Worm (Caenorhabditis elegans) whole organism, late embryonic: Measurements from ENCODE around the gene sri-36.
"Not testable (repeated sequence)": the region's sequence is repeated elsewhere in the genome, so short reads cannot be mapped to it uniquely, and the experiment has no call there.

ENCODE experiments used
- F13H6.1 ChIP-seq: sonication (generic microtip); optimal IDR thresholded peaks from 2 replicates; lab custom pipeline; 2016; ENCODE audit warnings: missing genetic modification characterization, missing compliant biosample characterization
- K09A11.1 ChIP-seq: sonication (generic microtip); optimal IDR thresholded peaks from 2 replicates; lab custom pipeline; 2017; ENCODE audit warnings: antibody characterized with exemption, mild to moderate bottlenecking, missing genetic modification characterization, missing compliant biosample characterization; ENCODE audit not compliant: insufficient read depth
- ahr-1 ChIP-seq: sonication (generic microtip); optimal IDR thresholded peaks from 2 replicates; lab custom pipeline; 2016; ENCODE audit warnings: missing genetic modification characterization, missing compliant biosample characterization
- ceh-14 ChIP-seq: sonication (generic microtip); optimal IDR thresholded peaks from 2 replicates; lab custom pipeline; 2016; ENCODE audit warnings: missing genotype, missing genetic modification characterization, missing compliant biosample characterization
- ceh-2 ChIP-seq: sonication (generic microtip); optimal IDR thresholded peaks from 2 replicates; lab custom pipeline; 2016; ENCODE audit warnings: missing genotype, missing genetic modification characterization, missing compliant biosample characterization
- ceh-22 ChIP-seq: sonication (generic microtip); optimal IDR thresholded peaks from 2 replicates; lab custom pipeline; 2017; ENCODE audit warnings: missing biosample characterization, missing genetic modification characterization
- ceh-24 ChIP-seq: sonication (generic microtip); optimal IDR thresholded peaks from 2 replicates; lab custom pipeline; 2016; ENCODE audit warnings: mild to moderate bottlenecking, missing genetic modification characterization, missing compliant biosample characterization
- ceh-30 ChIP-seq: fragments of 150-350 bp; optimal IDR thresholded peaks from 2 replicates; lab custom pipeline; 2014; ENCODE audit warnings: missing biosample characterization, missing genetic modification characterization
- ceh-31 ChIP-seq: sonication (generic microtip); optimal IDR thresholded peaks from 2 replicates; lab custom pipeline; 2016; ENCODE audit warnings: missing genetic modification characterization, missing compliant biosample characterization
- ceh-34 ChIP-seq: sonication (generic microtip); optimal IDR thresholded peaks from 2 replicates; lab custom pipeline; 2016; ENCODE audit warnings: mild to moderate bottlenecking, missing genetic modification characterization, missing compliant biosample characterization
- ceh-48 ChIP-seq: sonication (generic microtip); optimal IDR thresholded peaks from 2 replicates; lab custom pipeline; 2016; ENCODE audit warnings: missing genetic modification characterization, inconsistent platforms, missing compliant biosample characterization
- ceh-6 ChIP-seq: fragments of 200-800 bp; sonication (Bioruptor generic); optimal IDR thresholded peaks from 2 replicates; lab custom pipeline; 2018; ENCODE audit warnings: mild to moderate bottlenecking, missing genetic modification characterization, missing compliant biosample characterization
- dve-1 ChIP-seq: sonication (generic microtip); optimal IDR thresholded peaks from 2 replicates; lab custom pipeline; 2017; ENCODE audit warnings: antibody characterized with exemption, mild to moderate bottlenecking, missing genetic modification characterization, missing compliant biosample characterization
- elt-2 ChIP-seq: sonication (generic microtip); optimal IDR thresholded peaks from 2 replicates; lab custom pipeline; 2016; ENCODE audit warnings: missing genetic modification reagents, missing genetic modification characterization, missing compliant biosample characterization
- ets-4 ChIP-seq: sonication (generic microtip); optimal IDR thresholded peaks from 2 replicates; lab custom pipeline; 2016; ENCODE audit warnings: missing genetic modification characterization, missing compliant biosample characterization
- eyg-1 ChIP-seq: sonication (generic microtip); optimal IDR thresholded peaks from 2 replicates; lab custom pipeline; 2016; ENCODE audit warnings: missing genotype, missing genetic modification characterization, missing compliant biosample characterization
- fax-1 ChIP-seq: sonication (generic microtip); optimal IDR thresholded peaks from 2 replicates; lab custom pipeline; 2016; ENCODE audit warnings: missing genotype, missing genetic modification characterization, missing compliant biosample characterization
- fkh-10 ChIP-seq: fragments of 150-350 bp; optimal IDR thresholded peaks from 2 replicates; lab custom pipeline; 2014; ENCODE audit warnings: missing biosample characterization, missing genetic modification reagents, missing genetic modification characterization
- hlh-30 ChIP-seq: sonication (generic microtip); optimal IDR thresholded peaks from 2 replicates; lab custom pipeline; 2017; ENCODE audit warnings: antibody characterized with exemption, missing genetic modification characterization, missing compliant biosample characterization; ENCODE audit not compliant: insufficient read depth
- hlh-8 ChIP-seq: sonication (generic microtip); optimal IDR thresholded peaks from 2 replicates; lab custom pipeline; 2016; ENCODE audit warnings: missing genotype, missing genetic modification characterization, missing compliant biosample characterization
- lim-6 ChIP-seq: sonication (generic microtip); optimal IDR thresholded peaks from 2 replicates; lab custom pipeline; 2016; ENCODE audit warnings: missing genetic modification characterization, missing compliant biosample characterization
- madf-2 ChIP-seq: sonication (generic microtip); optimal IDR thresholded peaks from 2 replicates; lab custom pipeline; 2017; ENCODE audit warnings: missing genetic modification characterization, missing compliant biosample characterization
- nfya-1 ChIP-seq: sonication (generic microtip); optimal IDR thresholded peaks from 2 replicates; lab custom pipeline; 2017; ENCODE audit warnings: missing genetic modification characterization, mild to moderate bottlenecking, missing compliant biosample characterization, antibody characterized with exemption, moderate library complexity
- nhr-11 ChIP-seq: fragments of 150-350 bp; optimal IDR thresholded peaks from 2 replicates; lab custom pipeline; 2014; ENCODE audit warnings: missing biosample characterization, missing genetic modification characterization
- nhr-232 ChIP-seq: sonication (generic microtip); optimal IDR thresholded peaks from 2 replicates; lab custom pipeline; 2016; ENCODE audit warnings: missing genetic modification characterization, missing compliant biosample characterization
- odd-2 ChIP-seq: sonication (generic microtip); optimal IDR thresholded peaks from 2 replicates; lab custom pipeline; 2017; ENCODE audit warnings: antibody characterized with exemption, mild to moderate bottlenecking, missing genetic modification characterization, missing compliant biosample characterization
- pat-9 ChIP-seq: fragments of 200-800 bp; sonication (Bioruptor generic); optimal IDR thresholded peaks from 2 replicates; lab custom pipeline; 2018; ENCODE audit warnings: mild to moderate bottlenecking, missing genetic modification characterization, moderate library complexity, missing compliant biosample characterization
- pax-1 ChIP-seq: fragments of 150-350 bp; optimal IDR thresholded peaks from 2 replicates; lab custom pipeline; 2014; ENCODE audit warnings: missing biosample characterization, missing genetic modification characterization
- pqm-1 ChIP-seq: sonication (generic microtip); optimal IDR thresholded peaks from 2 replicates; lab custom pipeline; 2016; ENCODE audit warnings: missing genetic modification characterization, missing compliant biosample characterization
- pros-1 ChIP-seq: fragments of 150-350 bp; optimal IDR thresholded peaks from 2 replicates; lab custom pipeline; 2014; ENCODE audit warnings: missing biosample characterization, missing genetic modification reagents, missing genetic modification characterization
- ref-2 ChIP-seq: sonication (generic microtip); optimal IDR thresholded peaks from 2 replicates; lab custom pipeline; 2016; ENCODE audit warnings: missing genetic modification characterization, missing compliant biosample characterization
- sdc-2 ChIP-seq: sonication (generic microtip); optimal IDR thresholded peaks from 2 replicates; lab custom pipeline; 2016; ENCODE audit warnings: missing genotype, missing genetic modification characterization, missing compliant biosample characterization
- sox-2 ChIP-seq: fragments of 200-800 bp; sonication (Bioruptor generic); IDR thresholded peaks from 2 replicates; pipeline ENCODE4 v1.3.6; 2022; ENCODE audit warnings: missing genetic modification reagents, missing genetic modification characterization, missing compliant biosample characterization
- tbx-7 ChIP-seq: sonication (generic microtip); optimal IDR thresholded peaks from 2 replicates; lab custom pipeline; 2016; ENCODE audit warnings: missing genotype, missing genetic modification characterization, missing compliant biosample characterization
- ttx-3 ChIP-seq: sonication (generic microtip); optimal IDR thresholded peaks from 2 replicates; lab custom pipeline; 2016; ENCODE audit warnings: missing genetic modification reagents, missing genetic modification characterization, missing compliant biosample characterization
- unc-3 ChIP-seq, 2 experiments: fragments of 200-800 bp in 1 of 2; sonication (Bioruptor generic) in 1 of 2; sonication (generic microtip) in 1 of 2; conservative IDR thresholded peaks in 1 of 2; optimal IDR thresholded peaks in 1 of 2; 2 replicates each; pipeline versions ENCODE4 v1.3.6 to Lab custom; 2016 to 2022; ENCODE audit warnings: missing compliant biosample characterization in 2 of 2, missing genetic modification characterization in 2 of 2, missing genetic modification reagents in 1 of 2
- unc-86 ChIP-seq: sonication (generic microtip); optimal IDR thresholded peaks from 2 replicates; lab custom pipeline; 2016; ENCODE audit warnings: missing genetic modification characterization, missing compliant biosample characterization
- zip-5 ChIP-seq: sonication (generic microtip); optimal IDR thresholded peaks from 2 replicates; lab custom pipeline; 2016; ENCODE audit warnings: missing genetic modification characterization, missing compliant biosample characterization

The sri-36 gene

ce11 chrII:2553662-2554061 lies 31.7 kb downstream of the sri-36 start, which contains the start of gene K02F6.1:
TSS of gene K02F6.1 (plus strand) at chrII:2553962.
- not testable (repeated sequence) for TF ChIP-seq ttx-3; ets-4 (tag; lab: Kevin White, UChicago); dve-1

- no peak for TF ChIP-seq pros-1 (tag; lab: Kevin White, UChicago)
- TF ChIP-seq sdc-2 (tag; lab: Kevin White, UChicago), result no peak
- no peak for TF ChIP-seq fkh-10 (GFP tag; lab: Kevin White, UChicago)
- no peak for TF ChIP-seq F13H6.1
- no peak for TF ChIP-seq tbx-7 (tag; lab: Kevin White, UChicago)
- no peak for TF ChIP-seq odd-2 (tag; lab: Kevin White, UChicago)
- no peak for TF ChIP-seq ahr-1 (tag; lab: Kevin White, UChicago)
- no peak for TF ChIP-seq zip-5 (tag; lab: Kevin White, UChicago)
- TF ChIP-seq ceh-22 (tag; lab: Kevin White, UChicago), result no peak
These were observed 32.4 kb downstream of the sri-36 start for ce11 chrII:2553030-2553429.

ce11 chrII:2545925-2546324 lies 39.5 kb downstream of the sri-36 start, which contains the start of gene K02F6.3:
TSS of gene K02F6.3 (plus strand) at chrII:2546225.
- TF ChIP-seq lim-6 (tag; lab: Kevin White, UChicago) (no peak), ref-2 (tag; lab: Kevin White, UChicago) (no peak), nhr-232 (tag; lab: Kevin White, UChicago) (no peak), fax-1 (no peak), ceh-24 (no peak), ceh-48 (no peak), madf-2 (tag; lab: Kevin White, UChicago) (no peak), ceh-2 (no peak), pqm-1 (no peak)

- no peak for TF ChIP-seq elt-2
- no peak for TF ChIP-seq nhr-11 (tag; lab: Kevin White, UChicago)
- no peak for TF ChIP-seq ceh-30
- TF ChIP-seq ets-4 (tag; lab: Kevin White, UChicago), result no peak
- TF ChIP-seq ref-2 (tag; lab: Kevin White, UChicago), result no peak
- no peak for TF ChIP-seq lim-6 (tag; lab: Kevin White, UChicago)
These were observed 47.2 kb downstream of the sri-36 start, which contains the start of gene K02F6.4 for ce11 chrII:2538194-2538593. TSS of gene K02F6.4 (plus strand) at chrII:2538494.

ce11 chrII:2537754-2538153 lies 47.6 kb downstream of the sri-36 start, which contains the start of gene K02F6.7:
TSS of gene K02F6.7 (minus strand) at chrII:2537854.
- TF ChIP-seq hlh-30 (tag; lab: Kevin White, UChicago) (no peak), madf-2 (tag; lab: Kevin White, UChicago) (no peak), ceh-2 (no peak), zip-5 (tag; lab: Kevin White, UChicago) (no peak), ceh-6 (no peak), pat-9 (tag; lab: Kevin White, UChicago) (no peak), pax-1 (tag; lab: Kevin White, UChicago) (no peak), hlh-8 (tag; lab: Kevin White, UChicago) (no peak), ceh-34 (no peak), unc-86 (tag; lab: Kevin White, UChicago) (no peak), ceh-14 (tag; lab: Kevin White, UChicago) (no peak), pqm-1 (no peak), sox-2 (no peak), eyg-1 (tag; lab: Kevin White, UChicago) (no peak), ceh-31 (tag; lab: Kevin White, UChicago) (no peak), unc-3 (GFP tag; conservative IDR thresholded peaks at IDR 0.05; lab: Robert Waterston, UW) (no peak), unc-3 (tag; optimal IDR thresholded peaks at IDR 0.05; lab: Kevin White, UChicago) (no peak), nfya-1 (tag; lab: Kevin White, UChicago) (no peak), fax-1 (no peak), K09A11.1 (tag; lab: Kevin White, UChicago) (no peak)
